Worm (Caenorhabditis elegans) whole organism, L3 larva: ENCODE measurements around the gene Y27F2A.11.
"Not testable (repeated sequence)": the region's sequence is repeated elsewhere in the genome, so short reads cannot be mapped to it uniquely, and the experiment has no call there.

Experiments used
- R02D3.7 ChIP-seq: fragments of 150-350 bp; optimal IDR thresholded peaks from 2 replicates; lab custom pipeline; 2014; ENCODE audit warnings: missing biosample characterization, missing genetic modification characterization
- ZK546.5 ChIP-seq: sonication (generic microtip); optimal IDR thresholded peaks from 2 replicates; lab custom pipeline; 2017; ENCODE audit warnings: missing biosample characterization, missing genetic modification characterization
- aly-2 ChIP-seq: fragments of 150-350 bp; optimal IDR thresholded peaks from 2 replicates; lab custom pipeline; 2014; ENCODE audit warnings: missing biosample characterization, missing genetic modification characterization
- ama-1 ChIP-seq: fragments of 150-350 bp; optimal IDR thresholded peaks from 2 replicates; lab custom pipeline; 2018
- ceh-16 ChIP-seq: sonication (generic microtip); optimal IDR thresholded peaks from 2 replicates; lab custom pipeline; 2017; ENCODE audit warnings: missing biosample characterization, missing genetic modification characterization
- ceh-28 ChIP-seq: fragments of 150-350 bp; optimal IDR thresholded peaks from 2 replicates; lab custom pipeline; 2014; ENCODE audit warnings: missing biosample characterization, missing genetic modification reagents, missing genetic modification characterization
- ceh-82 ChIP-seq: fragments of 150-350 bp; optimal IDR thresholded peaks from 2 replicates; lab custom pipeline; 2014; ENCODE audit warnings: missing biosample characterization, missing genetic modification characterization
- daf-12 ChIP-seq: fragments of 150-350 bp; optimal IDR thresholded peaks from 2 replicates; lab custom pipeline; 2014; ENCODE audit warnings: missing biosample characterization, missing genetic modification reagents, missing genetic modification characterization
- egl-27 ChIP-seq: sonication (generic microtip); optimal IDR thresholded peaks from 4 replicates; lab custom pipeline; 2017; ENCODE audit warnings: missing biosample characterization, missing genetic modification reagents, missing genetic modification characterization
- egl-5 ChIP-seq: fragments of 150-350 bp; optimal IDR thresholded peaks from 2 replicates; lab custom pipeline; 2017; ENCODE audit warnings: missing biosample characterization, missing genetic modification reagents, missing genetic modification characterization, inconsistent platforms
- elt-1 ChIP-seq: fragments of 150-350 bp; optimal IDR thresholded peaks from 2 replicates; lab custom pipeline; 2014; ENCODE audit warnings: missing biosample characterization, missing genetic modification characterization
- elt-2 ChIP-seq: sonication (generic microtip); optimal IDR thresholded peaks from 2 replicates; lab custom pipeline; 2016; ENCODE audit warnings: missing genetic modification reagents, mild to moderate bottlenecking, missing genetic modification characterization, missing compliant biosample characterization
- elt-3 ChIP-seq, 3 experiments: fragments of 150-350 bp in 1 of 3; sonication (generic microtip) in 2 of 3; optimal IDR thresholded peaks; 2 replicates in 2 of 3; 4 replicates in 1 of 3; lab custom pipeline; 2014 to 2017; ENCODE audit warnings: missing biosample characterization in 3 of 3, missing genetic modification characterization in 3 of 3
- fkh-10 ChIP-seq: sonication (generic microtip); optimal IDR thresholded peaks from 2 replicates; lab custom pipeline; 2017; ENCODE audit warnings: missing biosample characterization, missing genetic modification reagents, missing genetic modification characterization
- fos-1 ChIP-seq: fragments of 150-350 bp; optimal IDR thresholded peaks from 2 replicates; lab custom pipeline; 2014; ENCODE audit warnings: missing biosample characterization, missing genetic modification characterization
- jun-1 ChIP-seq: fragments of 150-350 bp; optimal IDR thresholded peaks from 2 replicates; lab custom pipeline; 2014; ENCODE audit warnings: missing biosample characterization, missing genetic modification reagents, missing genetic modification characterization
- lin-15B ChIP-seq: fragments of 150-350 bp; optimal IDR thresholded peaks from 2 replicates; lab custom pipeline; 2014; ENCODE audit warnings: missing biosample characterization, missing genetic modification characterization
- lin-39 ChIP-seq: fragments of 150-350 bp; optimal IDR thresholded peaks from 2 replicates; lab custom pipeline; 2018; ENCODE audit warnings: missing biosample characterization, missing genetic modification reagents, missing genetic modification characterization
- lsy-12 ChIP-seq: sonication (generic microtip); optimal IDR thresholded peaks from 2 replicates; lab custom pipeline; 2016; ENCODE audit warnings: mild to moderate bottlenecking, missing genetic modification characterization, missing compliant biosample characterization
- mdl-1 ChIP-seq: fragments of 150-350 bp; optimal IDR thresholded peaks from 2 replicates; lab custom pipeline; 2014; ENCODE audit warnings: missing biosample characterization, missing genetic modification characterization
- mml-1 ChIP-seq: fragments of 150-350 bp; sonication (generic microtip); optimal IDR thresholded peaks from 3 replicates; lab custom pipeline; 2014; ENCODE audit warnings: missing biosample characterization, missing genetic modification characterization
- nhr-11 ChIP-seq: fragments of 150-350 bp; optimal IDR thresholded peaks from 2 replicates; lab custom pipeline; 2014; ENCODE audit warnings: missing biosample characterization, missing genetic modification characterization
- nhr-12 ChIP-seq: fragments of 150-350 bp; optimal IDR thresholded peaks from 2 replicates; lab custom pipeline; 2014; ENCODE audit warnings: missing biosample characterization, missing genetic modification characterization
- nhr-23 ChIP-seq: fragments of 150-350 bp; optimal IDR thresholded peaks from 2 replicates; lab custom pipeline; 2014; ENCODE audit warnings: missing biosample characterization, missing genetic modification reagents, missing genetic modification characterization
- nhr-237 ChIP-seq: fragments of 150-350 bp; optimal IDR thresholded peaks from 2 replicates; lab custom pipeline; 2014; ENCODE audit warnings: missing biosample characterization, missing genetic modification characterization
- nhr-25 ChIP-seq: sonication (generic microtip); optimal IDR thresholded peaks from 2 replicates; lab custom pipeline; 2017; ENCODE audit warnings: missing biosample characterization, missing genetic modification characterization
- nhr-28 ChIP-seq: fragments of 150-350 bp; optimal IDR thresholded peaks from 2 replicates; lab custom pipeline; 2014; ENCODE audit warnings: missing biosample characterization, missing genetic modification characterization
- nhr-67 ChIP-seq: fragments of 150-350 bp; optimal IDR thresholded peaks from 2 replicates; lab custom pipeline; 2014; ENCODE audit warnings: missing biosample characterization, missing genetic modification characterization
- nhr-77 ChIP-seq: fragments of 150-350 bp; optimal IDR thresholded peaks from 2 replicates; lab custom pipeline; 2014; ENCODE audit warnings: missing biosample characterization, missing genetic modification characterization
- pha-4 ChIP-seq: fragments of 150-350 bp; optimal IDR thresholded peaks from 2 replicates; lab custom pipeline; 2014; ENCODE audit warnings: missing biosample characterization, missing genetic modification reagents, missing genetic modification characterization
- skn-1 ChIP-seq: fragments of 150-350 bp; optimal IDR thresholded peaks from 2 replicates; lab custom pipeline; 2014; ENCODE audit warnings: missing biosample characterization, missing genetic modification characterization
- tbx-2 ChIP-seq: sonication (generic microtip); optimal IDR thresholded peaks from 2 replicates; lab custom pipeline; 2016; ENCODE audit warnings: mild to moderate bottlenecking, missing genetic modification characterization, missing compliant biosample characterization
- unc-39 ChIP-seq: sonication (generic microtip); optimal IDR thresholded peaks from 4 replicates; lab custom pipeline; 2017; ENCODE audit warnings: missing biosample characterization, missing genetic modification characterization
- ztf-11 ChIP-seq: fragments of 150-350 bp; optimal IDR thresholded peaks from 2 replicates; lab custom pipeline; 2014; ENCODE audit warnings: missing biosample characterization, missing genetic modification characterization

The Y27F2A.11 gene

DNA sequence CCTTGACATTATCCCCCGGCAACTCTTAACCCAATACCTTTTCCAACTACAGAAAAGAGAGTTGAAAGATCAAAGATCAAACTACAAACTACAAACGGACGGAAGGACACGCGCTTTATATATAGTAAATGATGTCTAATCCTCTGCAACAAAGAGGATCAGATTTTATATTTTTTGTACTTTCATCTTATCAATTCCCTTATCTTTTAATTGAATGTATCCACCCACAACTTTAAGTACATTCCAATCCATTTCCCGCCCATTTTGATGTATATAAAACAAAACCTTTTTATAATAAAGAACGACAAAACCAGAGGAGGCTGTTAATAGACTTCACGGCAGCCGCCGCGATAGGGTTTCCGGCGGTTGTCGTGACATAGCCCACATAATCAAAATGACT is 11.5 kb upstream of the Y27F2A.11 start, which contains the start of gene sri-40:
Gene sri-40, plus strand, starts transcription at position 301 of the 400 bp plus-strand sequence.
- not testable (repeated sequence) for TF ChIP-seq elt-2, ceh-16, nhr-67 (tag; lab: Kevin White, UChicago)

DNA sequence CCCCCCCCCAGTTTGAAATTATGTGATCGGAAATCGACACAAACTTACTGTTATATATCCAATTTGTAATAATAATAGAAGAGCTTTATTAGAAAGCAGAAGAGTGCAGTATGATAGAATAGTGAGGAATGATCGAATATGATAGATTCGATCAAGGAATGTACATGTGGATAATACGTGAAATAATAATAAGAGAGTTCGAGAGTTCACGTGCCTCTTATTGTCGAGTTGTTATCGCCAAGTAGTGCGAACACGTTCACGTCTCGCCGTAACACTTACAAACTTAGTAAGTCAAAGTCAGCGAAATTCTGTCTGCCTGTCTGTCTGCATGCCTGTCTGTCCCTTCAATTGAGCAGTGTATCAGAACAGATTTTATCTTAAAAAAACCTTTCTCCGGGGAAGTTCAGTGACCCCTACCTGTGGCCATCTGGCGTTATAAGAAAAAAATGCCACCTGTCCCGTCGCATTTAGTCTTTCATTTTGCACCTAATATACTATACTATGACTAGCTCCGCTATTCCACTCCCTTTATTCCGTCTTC is 5.8 kb upstream of the Y27F2A.11 start, which contains the start of the genes Y27F2A.6 and Y27F2A.8:
Gene Y27F2A.6, minus strand, starts transcription at position 101 of the 541 bp plus-strand sequence.
Gene Y27F2A.8, plus strand, starts transcription at position 491 of the 541 bp plus-strand sequence.
- not testable (repeated sequence) for TF ChIP-seq aly-2, nhr-28, lsy-12 (tag; lab: Kevin White, UChicago)

DNA sequence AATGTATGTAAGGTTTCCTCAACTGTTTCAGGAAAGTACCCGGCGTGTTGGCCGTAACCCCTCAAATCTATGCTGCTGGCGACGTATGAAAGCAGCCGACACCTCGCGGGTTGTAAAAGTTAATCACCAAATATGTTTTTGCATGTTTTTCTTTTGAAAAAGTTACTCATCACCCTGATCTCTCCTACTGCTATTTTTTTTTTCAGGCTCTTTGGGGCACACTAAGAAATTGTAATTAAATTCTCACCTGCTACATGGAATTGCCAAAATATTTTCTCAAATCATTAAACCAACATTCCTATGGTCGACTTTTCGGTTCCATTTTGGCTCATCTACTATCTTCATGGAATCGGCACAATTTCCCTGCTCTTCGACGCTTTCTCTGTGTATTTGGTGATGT is 4.3 kb upstream of the Y27F2A.11 start, which contains the start of gene sri-78:
Gene sri-78, plus strand, starts transcription at position 301 of the 400 bp plus-strand sequence.
- TF ChIP-seq fkh-10 (GFP tag; lab: Kevin White, UChicago); elt-3 (tag; optimal IDR thresholded peaks at IDR 0.05; lab: Kevin White, UChicago); ZK546.5 (tag; lab: Kevin White, UChicago): not testable (repeated sequence)

DNA sequence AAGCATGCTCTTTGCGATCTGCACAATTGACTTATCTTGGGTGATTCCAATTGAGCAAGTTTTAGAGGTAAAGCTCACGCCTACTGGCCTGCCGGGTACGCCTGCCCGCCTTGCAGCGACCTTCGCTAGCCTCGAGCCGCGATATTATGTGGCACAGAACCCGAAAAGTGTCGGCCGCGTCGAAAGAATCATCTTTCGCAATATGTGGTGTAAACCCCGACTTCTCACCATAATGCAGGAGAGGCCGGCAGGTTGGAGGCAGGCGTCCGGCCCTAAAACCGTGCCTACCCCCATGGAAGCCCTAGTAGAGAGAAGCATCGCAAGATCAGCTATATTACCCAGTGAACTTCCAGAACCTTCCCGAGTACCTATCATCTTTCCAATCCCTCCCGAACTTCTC is 3.3 kb upstream of the Y27F2A.11 start:
- no peak for TF ChIP-seq nhr-11
- no peak for TF ChIP-seq nhr-237
- TF ChIP-seq mml-1 (tag; lab: Kevin White, UChicago) = no peak
- TF ChIP-seq lin-39 = no peak
- no peak for TF ChIP-seq ZK546.5 (tag; lab: Kevin White, UChicago)
- TF ChIP-seq aly-2 (tag; lab: Kevin White, UChicago) = no peak
- no peak for TF ChIP-seq egl-27 (tag; lab: Kevin White, UChicago)
- TF ChIP-seq, all 47 proteins: peak for 0

DNA sequence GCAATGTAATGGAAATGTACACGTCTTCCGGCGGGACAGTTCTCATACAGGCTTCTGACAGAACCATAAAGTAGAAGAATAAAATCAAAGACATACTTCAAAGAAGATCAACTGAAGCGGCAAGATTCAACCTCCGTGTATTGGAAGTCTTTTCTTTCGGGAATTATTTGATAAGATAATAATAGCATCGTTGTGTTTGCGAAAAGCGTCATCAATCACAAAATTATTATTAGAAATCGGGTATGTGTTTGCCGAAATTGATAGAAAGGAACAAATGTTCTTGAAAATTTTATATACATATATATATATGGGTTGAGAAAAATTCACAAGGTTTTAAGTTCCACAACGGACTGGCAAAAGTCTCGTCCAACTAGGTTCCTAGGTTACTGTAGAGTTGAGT is 2.4 kb downstream of the Y27F2A.11 start, which contains the start of gene Y27F2A.9:
Gene Y27F2A.9, minus strand, starts transcription at position 101 of the 400 bp plus-strand sequence.
- not testable (repeated sequence) for TF ChIP-seq R02D3.7, ceh-28, elt-2 (tag; lab: Kevin White, UChicago)

DNA sequence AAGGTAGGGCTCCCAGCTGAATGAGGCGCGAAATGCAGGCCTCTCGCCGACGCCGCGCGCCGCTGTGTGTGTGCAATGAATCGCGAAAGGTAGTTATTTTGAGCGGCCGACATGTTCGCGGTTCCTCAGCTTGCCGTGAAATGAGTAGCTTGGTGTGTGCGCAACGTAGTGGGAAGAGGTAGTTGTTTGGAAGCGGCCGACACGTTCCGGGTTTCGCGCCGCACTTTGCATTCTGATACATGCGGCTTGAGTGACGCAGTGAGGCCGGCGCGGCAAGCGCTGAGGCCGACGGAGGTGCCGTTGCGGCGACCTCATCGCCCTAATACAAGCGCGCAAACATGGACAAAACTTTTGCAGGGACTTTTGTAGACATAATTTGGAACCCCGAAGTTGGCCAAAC is 6.6 kb downstream of the Y27F2A.11 start:
- TF ChIP-seq nhr-77 (tag; lab: Kevin White, UChicago) (no peak), tbx-2 (tag; lab: Kevin White, UChicago) (no peak), nhr-12 (tag; lab: Kevin White, UChicago) (no peak), nhr-237 (no peak), aly-2 (tag; lab: Kevin White, UChicago) (no peak), daf-12 (tag; lab: Kevin White, UChicago) (no peak), unc-39 (tag; lab: Kevin White, UChicago) (no peak), mdl-1 (tag; lab: Kevin White, UChicago) (no peak), ZK546.5 (tag; lab: Kevin White, UChicago) (no peak), fkh-10 (GFP tag; lab: Kevin White, UChicago) (no peak), jun-1 (tag; lab: Kevin White, UChicago) (no peak), nhr-11 (no peak), pha-4 (no peak), ztf-11 (tag; lab: Kevin White, UChicago) (no peak), ceh-16 (tag; lab: Kevin White, UChicago) (no peak), nhr-23 (tag; lab: Kevin White, UChicago) (no peak), nhr-67 (tag; lab: Kevin White, UChicago) (no peak), skn-1 (tag; lab: Kevin White, UChicago) (no peak)

DNA sequence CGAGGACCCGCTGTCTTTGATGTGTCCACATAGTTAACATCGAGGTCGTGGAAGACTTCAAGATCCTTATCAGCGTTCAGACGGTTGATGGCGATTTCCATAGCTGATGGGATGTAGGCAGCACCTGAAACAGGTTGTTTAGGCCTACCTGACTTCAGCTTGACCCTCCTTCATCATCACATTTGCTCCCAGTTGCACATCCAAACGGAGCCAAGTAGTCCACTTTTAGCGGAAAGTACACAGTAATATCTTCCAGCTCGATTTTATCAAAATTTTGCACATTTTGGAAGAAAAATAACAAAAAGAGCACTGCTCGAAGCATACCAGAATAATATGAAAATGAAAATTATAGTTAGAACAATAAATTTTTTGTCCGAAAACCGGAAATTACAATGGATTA is 7.8 kb downstream of the Y27F2A.11 start, which contains the start of gene gcy-15:
Gene gcy-15, minus strand, starts transcription at position 101 of the 400 bp plus-strand sequence.
- TF ChIP-seq nhr-25 (tag; lab: Kevin White, UChicago) (no peak), lsy-12 (tag; lab: Kevin White, UChicago) (no peak), egl-27 (tag; lab: Kevin White, UChicago) (no peak), elt-1 (no peak), mml-1 (tag; lab: Kevin White, UChicago) (no peak), egl-5 (tag; lab: Kevin White, UChicago) (no peak), fos-1 (tag; lab: Kevin White, UChicago) (no peak), ceh-28 (tag; lab: Kevin White, UChicago) (no peak), tbx-2 (tag; lab: Kevin White, UChicago) (no peak), unc-39 (tag; lab: Kevin White, UChicago) (no peak), lin-15B (tag; lab: Kevin White, UChicago) (no peak), ceh-82 (tag; lab: Kevin White, UChicago) (no peak), ama-1 (no peak), skn-1 (tag; lab: Kevin White, UChicago) (no peak), nhr-11 (no peak), mdl-1 (tag; lab: Kevin White, UChicago) (no peak)
- TF ChIP-seq, all 47 proteins: peak for 0
